Worm (Caenorhabditis elegans) whole organism, L3 larva: ENCODE results near the gene kcmf-1.

ENCODE experiments used
- R02D3.7 ChIP-seq: fragments of 150-350 bp; optimal IDR thresholded peaks from 2 replicates; lab custom pipeline; 2014; ENCODE audit warnings: missing biosample characterization, missing genetic modification characterization
- aly-2 ChIP-seq: fragments of 150-350 bp; optimal IDR thresholded peaks from 2 replicates; lab custom pipeline; 2014; ENCODE audit warnings: missing biosample characterization, missing genetic modification characterization
- ceh-16 ChIP-seq: sonication (generic microtip); optimal IDR thresholded peaks from 2 replicates; lab custom pipeline; 2017; ENCODE audit warnings: missing biosample characterization, missing genetic modification characterization
- ceh-82 ChIP-seq: fragments of 150-350 bp; optimal IDR thresholded peaks from 2 replicates; lab custom pipeline; 2014; ENCODE audit warnings: missing biosample characterization, missing genetic modification characterization
- egl-27 ChIP-seq: sonication (generic microtip); optimal IDR thresholded peaks from 4 replicates; lab custom pipeline; 2017; ENCODE audit warnings: missing biosample characterization, missing genetic modification reagents, missing genetic modification characterization
- elt-3 ChIP-seq, 3 experiments: fragments of 150-350 bp in 1 of 3; sonication (generic microtip) in 2 of 3; optimal IDR thresholded peaks; 2 replicates in 2 of 3; 4 replicates in 1 of 3; lab custom pipeline; 2014 to 2017; ENCODE audit warnings: missing biosample characterization in 3 of 3, missing genetic modification characterization in 3 of 3
- jun-1 ChIP-seq: fragments of 150-350 bp; optimal IDR thresholded peaks from 2 replicates; lab custom pipeline; 2014; ENCODE audit warnings: missing biosample characterization, missing genetic modification reagents, missing genetic modification characterization
- mdl-1 ChIP-seq: fragments of 150-350 bp; optimal IDR thresholded peaks from 2 replicates; lab custom pipeline; 2014; ENCODE audit warnings: missing biosample characterization, missing genetic modification characterization
- nhr-11 ChIP-seq: fragments of 150-350 bp; optimal IDR thresholded peaks from 2 replicates; lab custom pipeline; 2014; ENCODE audit warnings: missing biosample characterization, missing genetic modification characterization
- skn-1 ChIP-seq: fragments of 150-350 bp; optimal IDR thresholded peaks from 2 replicates; lab custom pipeline; 2014; ENCODE audit warnings: missing biosample characterization, missing genetic modification characterization
- snpc-4 ChIP-seq: fragments of 150-350 bp; optimal IDR thresholded peaks from 2 replicates; lab custom pipeline; 2014; ENCODE audit warnings: missing biosample characterization, missing genetic modification characterization
- ztf-11 ChIP-seq: fragments of 150-350 bp; optimal IDR thresholded peaks from 2 replicates; lab custom pipeline; 2014; ENCODE audit warnings: missing biosample characterization, missing genetic modification characterization
- ztf-4 ChIP-seq: fragments of 150-350 bp; optimal IDR thresholded peaks from 2 replicates; lab custom pipeline; 2014; ENCODE audit warnings: missing biosample characterization, missing genetic modification characterization

ce11 chrIII:7861535-7862120, 32.4 kb downstream of the kcmf-1 start, which contains the start of gene snr-5:
- TF ChIP-seq elt-3 (tag; optimal IDR thresholded peaks at IDR 0.05; lab: Kevin White, UChicago) (no peak), nhr-11 (tag; lab: Kevin White, UChicago) (no peak), mdl-1 (no peak), skn-1 (tag; lab: Kevin White, UChicago) (no peak), snpc-4 (tag; lab: Kevin White, UChicago) (no peak), jun-1 (tag; lab: Kevin White, UChicago) (no peak), ztf-11 (tag; lab: Kevin White, UChicago) (no peak), aly-2 (no peak), ztf-4 (tag; lab: Kevin White, UChicago) (no peak), egl-27 (no peak), R02D3.7 (tag; lab: Kevin White, UChicago) (no peak), ceh-82 (tag; lab: Kevin White, UChicago) (no peak), ceh-16 (tag; lab: Kevin White, UChicago) (no peak)
